Worm (Caenorhabditis elegans): Measurements from ENCODE around the gene R04D3.2.

DNA sequence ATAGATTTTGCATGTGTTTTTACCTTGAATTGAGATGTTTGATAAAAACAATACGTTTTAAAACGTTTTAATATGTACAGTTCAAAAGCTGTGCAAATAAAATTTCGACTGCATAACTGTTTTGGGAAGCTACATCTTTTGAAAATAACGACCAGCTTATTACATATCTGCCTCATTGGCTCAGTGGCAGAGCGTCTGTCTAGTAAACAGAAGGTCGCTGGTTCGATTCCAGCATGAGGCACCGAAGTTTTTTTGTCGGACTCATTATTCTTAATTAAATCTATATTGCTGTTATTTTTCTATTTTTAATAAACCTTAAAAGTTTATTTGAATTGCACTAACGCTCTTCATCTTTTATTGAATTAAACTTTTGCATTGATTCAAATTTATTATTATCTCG is 6.6 kb upstream of the R04D3.2 start:
- no peak for TF ChIP-seq ztf-4 (tag; optimal IDR thresholded peaks at IDR 0.05)
- TF ChIP-seq nhr-11 (tag; optimal IDR thresholded peaks at IDR 0.05): no peak
- TF ChIP-seq ceh-16 (tag; optimal IDR thresholded peaks at IDR 0.05): no peak
- TF ChIP-seq crh-2 (tag; optimal IDR thresholded peaks at IDR 0.05): no peak
